Worm (Caenorhabditis elegans) whole organism, L1 larva: ENCODE measurements around the gene spe-51.

ENCODE experiments used
- C04F5.9 ChIP-seq: sonication (generic microtip); optimal IDR thresholded peaks from 2 replicates; lab custom pipeline; 2016; ENCODE audit warnings: missing genetic modification characterization, missing compliant biosample characterization
- C16A3.4 ChIP-seq: fragments of 150-350 bp; optimal IDR thresholded peaks from 2 replicates; lab custom pipeline; 2014; ENCODE audit warnings: missing biosample characterization, missing genetic modification characterization
- C34B4.2 ChIP-seq: sonication (generic microtip); optimal IDR thresholded peaks from 2 replicates; lab custom pipeline; 2017; ENCODE audit warnings: mild to moderate bottlenecking, missing genetic modification characterization, missing compliant biosample characterization
- F16B12.6 ChIP-seq: fragments of 150-350 bp; optimal IDR thresholded peaks from 2 replicates; lab custom pipeline; 2014; ENCODE audit warnings: missing biosample characterization, missing genetic modification characterization
- ceh-63 ChIP-seq: fragments of 200-800 bp; sonication (Bioruptor generic); optimal IDR thresholded peaks from 2 replicates; lab custom pipeline; 2018; ENCODE audit warnings: mild to moderate bottlenecking, missing genetic modification characterization, missing compliant biosample characterization
- ceh-8 ChIP-seq: fragments of 200-800 bp; sonication (Bioruptor generic); optimal IDR thresholded peaks from 2 replicates; lab custom pipeline; 2018; ENCODE audit warnings: mild to moderate bottlenecking, missing genetic modification characterization, moderate library complexity, missing compliant biosample characterization
- ceh-88 ChIP-seq: fragments of 200-800 bp; sonication (Bioruptor generic); IDR thresholded peaks from 2 replicates; pipeline ENCODE4 v1.3.6; 2022; ENCODE audit warnings: missing genetic modification characterization, missing compliant biosample characterization
- ceh-90 ChIP-seq: sonication (generic microtip); optimal IDR thresholded peaks from 2 replicates; lab custom pipeline; 2016; ENCODE audit warnings: missing genetic modification characterization, missing compliant biosample characterization
- dpl-1 ChIP-seq, 3 experiments: fragments of 150-350 bp in 2 of 3; sonication (generic microtip) in 1 of 3; optimal IDR thresholded peaks; 2 replicates each; lab custom pipeline; 2014 to 2017; ENCODE audit warnings: missing biosample characterization in 3 of 3, missing genetic modification characterization in 3 of 3, missing genetic modification reagents in 3 of 3
- dsc-1 ChIP-seq: sonication (generic microtip); optimal IDR thresholded peaks from 2 replicates; lab custom pipeline; 2016; ENCODE audit warnings: mild to moderate bottlenecking, missing genetic modification characterization, missing compliant biosample characterization
- efl-1 ChIP-seq, 4 experiments: fragments of 150-350 bp; optimal IDR thresholded peaks in 3 of 4; peaks in 1 of 4; 1 replicate in 1 of 4; 2 replicates in 3 of 4; lab custom pipeline; 2014; ENCODE audit warnings: missing biosample characterization in 2 of 4, missing genetic modification characterization in 2 of 4, missing genetic modification reagents in 2 of 4
- efl-3 ChIP-seq: fragments of 200-800 bp; sonication (Bioruptor generic); optimal IDR thresholded peaks from 2 replicates; lab custom pipeline; 2018; ENCODE audit warnings: mild to moderate bottlenecking, missing genetic modification characterization, missing compliant biosample characterization
- egl-13 ChIP-seq: sonication (generic microtip); optimal IDR thresholded peaks from 2 replicates; lab custom pipeline; 2016; ENCODE audit warnings: missing genotype, missing genetic modification reagents, missing genetic modification characterization, missing compliant biosample characterization
- elt-2 ChIP-seq: sonication (generic microtip); optimal IDR thresholded peaks from 2 replicates; lab custom pipeline; 2016; ENCODE audit warnings: missing genetic modification characterization, mild to moderate bottlenecking, inconsistent platforms, missing compliant biosample characterization, missing genetic modification reagents
- elt-3 ChIP-seq, 6 experiments: fragments of 150-350 bp in 1 of 6; sonication (generic microtip); optimal IDR thresholded peaks; 2 replicates each; lab custom pipeline; 2017 to 2018; ENCODE audit warnings: missing biosample characterization in 6 of 6, missing genetic modification characterization in 6 of 6, inconsistent platforms in 1 of 6
- ets-5 ChIP-seq: fragments of 200-800 bp; sonication (Bioruptor generic); IDR thresholded peaks from 2 replicates; pipeline ENCODE4 v1.3.6; 2022; ENCODE audit warnings: missing genetic modification characterization, missing compliant biosample characterization
- fkh-10 ChIP-seq: sonication (generic microtip); optimal IDR thresholded peaks from 2 replicates; lab custom pipeline; 2017; ENCODE audit warnings: missing biosample characterization, missing genetic modification reagents, missing genetic modification characterization
- fkh-4 ChIP-seq: sonication (generic microtip); optimal IDR thresholded peaks from 2 replicates; lab custom pipeline; 2016; ENCODE audit warnings: missing compliant biosample characterization, missing genetic modification characterization, borderline replicate concordance
- fkh-8 ChIP-seq: sonication (generic microtip); optimal IDR thresholded peaks from 2 replicates; lab custom pipeline; 2016; ENCODE audit warnings: mild to moderate bottlenecking, missing genetic modification characterization, missing compliant biosample characterization
- fos-1 ChIP-seq: fragments of 150-350 bp; optimal IDR thresholded peaks from 2 replicates; lab custom pipeline; 2014; ENCODE audit warnings: missing biosample characterization, missing genetic modification characterization
- grh-1 ChIP-seq: fragments of 200-800 bp; sonication (Bioruptor generic); IDR thresholded peaks from 2 replicates; pipeline ENCODE4 v1.3.6; 2022; ENCODE audit warnings: missing genetic modification reagents, missing genetic modification characterization, missing compliant biosample characterization
- irx-1 ChIP-seq: sonication (generic microtip); optimal IDR thresholded peaks from 2 replicates; lab custom pipeline; 2016; ENCODE audit warnings: missing genetic modification characterization, missing compliant biosample characterization
- isw-1 ChIP-seq: fragments of 200-800 bp; sonication (Bioruptor generic); IDR thresholded peaks from 2 replicates; pipeline ENCODE4 v1.3.6; 2022; ENCODE audit warnings: missing genetic modification characterization, missing compliant biosample characterization
- jun-1 ChIP-seq: fragments of 150-350 bp; optimal IDR thresholded peaks from 2 replicates; lab custom pipeline; 2014; ENCODE audit warnings: missing biosample characterization, missing genetic modification reagents, missing genetic modification characterization
- lin-13 ChIP-seq: fragments of 150-350 bp; optimal IDR thresholded peaks from 2 replicates; lab custom pipeline; 2014; ENCODE audit warnings: missing biosample characterization, missing genetic modification reagents, missing genetic modification characterization
- lin-14 ChIP-seq: fragments of 200-800 bp; sonication (Bioruptor generic); optimal IDR thresholded peaks from 2 replicates; lab custom pipeline; 2018; ENCODE audit warnings: mild to moderate bottlenecking, missing genetic modification characterization, moderate library complexity, missing compliant biosample characterization
- lin-15B ChIP-seq: fragments of 150-350 bp; sonication (generic microtip); optimal IDR thresholded peaks from 3 replicates; lab custom pipeline; 2014; ENCODE audit warnings: missing biosample characterization, missing genetic modification characterization
- lin-35 ChIP-seq, 2 experiments: fragments of 150-350 bp; optimal IDR thresholded peaks; 2 replicates each; lab custom pipeline; 2014; ENCODE audit warnings: missing biosample characterization in 2 of 2, missing genetic modification characterization in 2 of 2, missing genetic modification reagents in 2 of 2
- lin-39 ChIP-seq: fragments of 150-350 bp; optimal IDR thresholded peaks from 2 replicates; lab custom pipeline; 2014; ENCODE audit warnings: missing biosample characterization, missing genetic modification reagents, missing genetic modification characterization
- lir-3 ChIP-seq: sonication (generic microtip); optimal IDR thresholded peaks from 2 replicates; lab custom pipeline; 2016; ENCODE audit warnings: mild to moderate bottlenecking, missing genetic modification characterization, moderate library complexity, missing compliant biosample characterization; ENCODE audit not compliant: poor library complexity
- lsy-2 ChIP-seq, 2 experiments: fragments of 150-350 bp; optimal IDR thresholded peaks; 2 replicates each; lab custom pipeline; 2014; ENCODE audit warnings: missing biosample characterization in 2 of 2, missing genetic modification characterization in 2 of 2
- mab-9 ChIP-seq: fragments of 200-800 bp; sonication (Bioruptor generic); IDR thresholded peaks from 2 replicates; pipeline ENCODE4 v1.3.6; 2022; ENCODE audit warnings: missing genetic modification reagents, missing genetic modification characterization, missing compliant biosample characterization
- mep-1 ChIP-seq: fragments of 150-350 bp; optimal IDR thresholded peaks from 2 replicates; lab custom pipeline; 2014; ENCODE audit warnings: missing biosample characterization, missing genetic modification characterization
- nhr-11 ChIP-seq: fragments of 150-350 bp; optimal IDR thresholded peaks from 2 replicates; lab custom pipeline; 2014; ENCODE audit warnings: missing biosample characterization, missing genetic modification characterization
- nhr-19 ChIP-seq: fragments of 200-800 bp; sonication (Bioruptor generic); conservative IDR thresholded peaks from 2 replicates; pipeline ENCODE4 v1.3.6; 2022; ENCODE audit warnings: missing genetic modification characterization, missing compliant biosample characterization
- nhr-71 ChIP-seq: sonication (generic microtip); optimal IDR thresholded peaks from 2 replicates; lab custom pipeline; 2016; ENCODE audit warnings: mild to moderate bottlenecking, missing genetic modification characterization, moderate library complexity, missing compliant biosample characterization
- nhr-77 ChIP-seq: fragments of 150-350 bp; optimal IDR thresholded peaks from 2 replicates; lab custom pipeline; 2014; ENCODE audit warnings: missing biosample characterization, missing genetic modification characterization
- nhr-84 ChIP-seq: sonication (generic microtip); optimal IDR thresholded peaks from 2 replicates; lab custom pipeline; 2017; ENCODE audit warnings: missing biosample characterization, missing genetic modification characterization
- nhr-85 ChIP-seq: sonication (generic microtip); peaks from one replicate; lab custom pipeline; 2016; ENCODE audit warnings: missing genetic modification characterization, inconsistent platforms, missing compliant biosample characterization
- nhr-90 ChIP-seq: sonication (generic microtip); optimal IDR thresholded peaks from 2 replicates; lab custom pipeline; 2016; ENCODE audit warnings: mild to moderate bottlenecking, missing genetic modification characterization, missing compliant biosample characterization; ENCODE audit not compliant: poor library complexity
- rnt-1 ChIP-seq: sonication (generic microtip); optimal IDR thresholded peaks from 2 replicates; lab custom pipeline; 2016; ENCODE audit warnings: mild to moderate bottlenecking, missing genetic modification characterization, moderate library complexity, missing compliant biosample characterization
- snu-23 ChIP-seq: sonication (generic microtip); optimal IDR thresholded peaks from 2 replicates; lab custom pipeline; 2016; ENCODE audit warnings: missing genetic modification characterization, missing compliant biosample characterization
- sox-4 ChIP-seq: sonication (generic microtip); optimal IDR thresholded peaks from 2 replicates; lab custom pipeline; 2016; ENCODE audit warnings: missing genetic modification characterization, missing compliant biosample characterization
- swsn-7 ChIP-seq: sonication (generic microtip); optimal IDR thresholded peaks from 2 replicates; lab custom pipeline; 2016; ENCODE audit warnings: missing genetic modification characterization, missing compliant biosample characterization
- tbx-2 ChIP-seq: sonication (generic microtip); optimal IDR thresholded peaks from 2 replicates; lab custom pipeline; 2016; ENCODE audit warnings: missing genetic modification characterization, missing compliant biosample characterization
- unc-130 ChIP-seq: fragments of 150-350 bp; optimal IDR thresholded peaks from 2 replicates; lab custom pipeline; 2017; ENCODE audit warnings: missing biosample characterization, missing genetic modification characterization, inconsistent platforms
- unc-98 ChIP-seq: fragments of 200-800 bp; sonication (Bioruptor generic); IDR thresholded peaks from 2 replicates; pipeline ENCODE4 v1.3.6; 2022; ENCODE audit warnings: missing genetic modification characterization, missing compliant biosample characterization
- zip-4 ChIP-seq: fragments of 200-800 bp; sonication (Bioruptor generic); optimal IDR thresholded peaks from 2 replicates; lab custom pipeline; 2018; ENCODE audit warnings: mild to moderate bottlenecking, missing genetic modification characterization, moderate library complexity, missing compliant biosample characterization
- ztf-11 ChIP-seq, 2 experiments: sonication (generic microtip); optimal IDR thresholded peaks; 2 replicates each; lab custom pipeline; 2016 to 2017; ENCODE audit warnings: missing genetic modification characterization in 2 of 2, missing biosample characterization in 1 of 2, missing compliant biosample characterization in 1 of 2

spe-51 gene

ce11 chrIV:4724562-4724961, 32.0 kb downstream of the spe-51 start, which contains the start of gene K08F11.1:
K08F11.1 (plus strand) TSS chrIV:4724862.
- no peak for TF ChIP-seq ets-5 (GFP tag; lab: Robert Waterston, UW)
- TF ChIP-seq fos-1 (tag; lab: Kevin White, UChicago), result no peak
- TF ChIP-seq swsn-7 (tag; lab: Kevin White, UChicago), result no peak
- TF ChIP-seq fkh-10 (GFP tag; lab: Kevin White, UChicago), result no peak
- no peak for TF ChIP-seq ceh-63 (GFP tag; lab: Kevin White, UChicago)
- TF ChIP-seq unc-130 (tag; lab: Kevin White, UChicago), result no peak
- no peak for TF ChIP-seq nhr-84 (tag; lab: Kevin White, UChicago)

ce11 chrIV:4725478-4725920, 32.9 kb downstream of the spe-51 start:
- TF ChIP-seq tbx-2 (tag; lab: Kevin White, UChicago) (peak; percentile 81), nhr-11 (tag; lab: Kevin White, UChicago) (peak; percentile 65), snu-23 (GFP tag; lab: Kevin White, UChicago) (peak; percentile 82), nhr-85 (tag; lab: Kevin White, UChicago) (peak; percentile 93), grh-1 (GFP tag; lab: Robert Waterston, UW) (peak; percentile 100), C34B4.2 (tag; lab: Kevin White, UChicago) (peak; percentile 20), mep-1 (tag; lab: Kevin White, UChicago) (peak; percentile 5), irx-1 (tag; lab: Kevin White, UChicago) (peak; percentile 84), ceh-88 (GFP tag; lab: Robert Waterston, UW) (peak; percentile 99), ets-5 (GFP tag; lab: Robert Waterston, UW) (peak; percentile 99), mab-9 (GFP tag; lab: Robert Waterston, UW) (peak; percentile 100), lin-14 (GFP tag; lab: Kevin White, UChicago) (peak; percentile 84), nhr-90 (peak; percentile 90), egl-13 (tag; lab: Kevin White, UChicago) (peak; percentile 68), sox-4 (tag; lab: Kevin White, UChicago) (peak; percentile 81), fkh-8 (tag; lab: Kevin White, UChicago) (peak; percentile 76), elt-2 (tag; lab: Kevin White, UChicago) (peak; percentile 53), zip-4 (GFP tag; lab: Kevin White, UChicago) (peak; percentile 63), unc-98 (GFP tag; lab: Robert Waterston, UW) (peak; percentile 99), jun-1 (tag; lab: Kevin White, UChicago) (peak; percentile 35), lin-39 (peak; percentile 24), rnt-1 (tag; lab: Kevin White, UChicago) (peak; percentile 47), efl-1 (optimal IDR thresholded peaks at IDR 0.05; lab: Kevin White, UChicago) (peak; percentile 69 to 76), efl-1 (GFP tag; optimal IDR thresholded peaks at IDR 0.05 in 1 of 2; lab: Kevin White, UChicago) (peak; percentile 50 to 95), dpl-1 (GFP tag; optimal IDR thresholded peaks at IDR 0.05; lab: Kevin White, UChicago) (peak; percentile 47 to 58 (median 50)), nhr-71 (tag; lab: Kevin White, UChicago) (peak; percentile 94), F16B12.6 (tag; lab: Kevin White, UChicago) (peak; percentile 50), C16A3.4 (tag; lab: Kevin White, UChicago) (peak; percentile 3), lin-13 (GFP tag; lab: Kevin White, UChicago) (peak; percentile 1), lin-15B (tag; lab: Kevin White, UChicago) (peak; percentile 49), nhr-77 (peak; percentile 53), ztf-11 (tag; optimal IDR thresholded peaks at IDR 0.05; lab: Kevin White, UChicago) (peak in 1 of 2 experiments; percentile 74), lir-3 (tag; lab: Kevin White, UChicago) (peak; percentile 78), C04F5.9 (peak; percentile 84), ceh-8 (GFP tag; lab: Kevin White, UChicago) (peak; percentile 68), ceh-90 (tag; lab: Kevin White, UChicago) (peak; percentile 66), efl-3 (GFP tag; lab: Kevin White, UChicago) (peak; percentile 64), elt-3 (tag; optimal IDR thresholded peaks at IDR 0.05; lab: Kevin White, UChicago) (peak in 1 of 6 experiments; percentile 14), lin-35 (GFP tag; optimal IDR thresholded peaks at IDR 0.05; lab: Kevin White, UChicago) (peak; percentile 29 to 43), isw-1 (GFP tag; lab: Robert Waterston, UW) (peak; percentile 99), lsy-2 (tag; optimal IDR thresholded peaks at IDR 0.05; lab: Kevin White, UChicago) (peak; percentile 95 to 96), fkh-10 (GFP tag; lab: Kevin White, UChicago) (peak; percentile 16), fkh-4 (peak; percentile 68), nhr-19 (GFP tag; lab: Robert Waterston, UW) (peak; percentile 99), dsc-1 (tag; lab: Kevin White, UChicago) (peak; percentile 89)
